Fruit fly (Drosophila melanogaster): ENCODE measurements around the gene CG33764.
A peak's percentile ranks its signal among the peaks of the same experiment; 100 is the strongest.

CG33764 gene

dm6 chr3L:4221792-4222191, 45.5 kb downstream of the CG33764 start:
- no peak for TF ChIP-seq CG17806 (tag; optimal IDR thresholded peaks at IDR 0.05)

dm6 chr3L:4221226-4221770, 46.0 kb downstream of the CG33764 start:
- no peak for TF ChIP-seq CG14655 (GFP tag; optimal IDR thresholded peaks at IDR 0.05)
- TF ChIP-seq EcR (GFP tag; optimal IDR thresholded peaks at IDR 0.05), result peak; percentile 74
- peak; percentile 64 for TF ChIP-seq Ets98B (GFP tag; IDR thresholded peaks at IDR 0.05)
- no peak for TF ChIP-seq CG10348 (GFP tag; IDR thresholded peaks at IDR 0.05)
- TF ChIP-seq CG9948 (tag; optimal IDR thresholded peaks at IDR 0.05), result no peak
- TF ChIP-seq CG13204 (GFP tag; optimal IDR thresholded peaks at IDR 0.05), result peak; percentile 46
- TF ChIP-seq CG12605 (GFP tag; IDR thresholded peaks at IDR 0.05), result no peak
- peak; percentile 55; the same call in 1 of the 2 replicates for TF ChIP-seq CG32121 (GFP tag; IDR thresholded peaks at IDR 0.05)
- TF ChIP-seq Pif1A (GFP tag; optimal IDR thresholded peaks at IDR 0.05), result no peak
- no peak for TF ChIP-seq gl (tag; optimal IDR thresholded peaks at IDR 0.05)
- TF ChIP-seq CG34367 (tag; optimal IDR thresholded peaks at IDR 0.05), result no peak
- TF ChIP-seq CG15710 (tag; optimal IDR thresholded peaks at IDR 0.05), result no peak
- no peak; the same call in 2 of the 3 replicates for TF ChIP-seq fd96Ca (GFP tag; IDR thresholded peaks at IDR 0.05)
- no peak for TF ChIP-seq CG8301 (tag; optimal IDR thresholded peaks at IDR 0.05)
- no peak for TF ChIP-seq Pif1B (GFP tag; optimal IDR thresholded peaks at IDR 0.05)
- no peak for TF ChIP-seq CG17806 (tag; optimal IDR thresholded peaks at IDR 0.05)
- no peak for TF ChIP-seq rn (GFP tag; IDR thresholded peaks at IDR 0.05)
- peak; percentile 16 for TF ChIP-seq CG8159 (tag; optimal IDR thresholded peaks at IDR 0.05)
- no peak for TF ChIP-seq Snoo (tag; optimal IDR thresholded peaks at IDR 0.05)
- peak; percentile 37; the same call in 1 of the 3 replicates for TF ChIP-seq CG4496 (GFP tag; IDR thresholded peaks at IDR 0.05)
- no peak for TF ChIP-seq D1 (tag; optimal IDR thresholded peaks at IDR 0.05)

dm6 chr3L:4220679-4221078, 46.6 kb downstream of the CG33764 start:
- no peak for TF ChIP-seq Snoo (tag; optimal IDR thresholded peaks at IDR 0.05)
- no peak for TF ChIP-seq rn (GFP tag; IDR thresholded peaks at IDR 0.05)
- no peak for TF ChIP-seq CG14655 (GFP tag; optimal IDR thresholded peaks at IDR 0.05)
- TF ChIP-seq CG8159 (tag; optimal IDR thresholded peaks at IDR 0.05), result no peak
- TF ChIP-seq Pif1B (GFP tag; optimal IDR thresholded peaks at IDR 0.05), result no peak
- TF ChIP-seq CG15710 (tag; optimal IDR thresholded peaks at IDR 0.05), result no peak
- no peak for TF ChIP-seq EcR (GFP tag; optimal IDR thresholded peaks at IDR 0.05)
- TF ChIP-seq CG32121 (GFP tag; IDR thresholded peaks at IDR 0.05), result no peak

- TF ChIP-seq Pif1B (GFP tag; optimal IDR thresholded peaks at IDR 0.05), result no peak
- no peak for TF ChIP-seq CG8159 (tag; optimal IDR thresholded peaks at IDR 0.05)
- TF ChIP-seq gl (tag; optimal IDR thresholded peaks at IDR 0.05), result no peak
- TF ChIP-seq Pif1A (GFP tag; optimal IDR thresholded peaks at IDR 0.05), result no peak
- no peak for TF ChIP-seq fd96Ca (GFP tag; IDR thresholded peaks at IDR 0.05)
- TF ChIP-seq Ets98B (GFP tag; IDR thresholded peaks at IDR 0.05), result peak; percentile 21; the same call in 1 of the 2 replicates
- TF ChIP-seq CG14655 (GFP tag; optimal IDR thresholded peaks at IDR 0.05), result no peak
- no peak for TF ChIP-seq CG17806 (tag; optimal IDR thresholded peaks at IDR 0.05)
- TF ChIP-seq CG8301 (tag; optimal IDR thresholded peaks at IDR 0.05), result no peak
- TF ChIP-seq EcR (GFP tag; optimal IDR thresholded peaks at IDR 0.05), result no peak
- TF ChIP-seq CG32121 (GFP tag; IDR thresholded peaks at IDR 0.05), result 0 out of 2 replicates have a peak, but pooled peaks have one; percentile 12
- TF ChIP-seq CG13204 (GFP tag; optimal IDR thresholded peaks at IDR 0.05), result no peak
- no peak for TF ChIP-seq CG15710 (tag; optimal IDR thresholded peaks at IDR 0.05)
- peak; percentile 37; the same call in 1 of the 3 replicates for TF ChIP-seq CG4496 (GFP tag; IDR thresholded peaks at IDR 0.05)
- no peak for TF ChIP-seq CG10348 (GFP tag; IDR thresholded peaks at IDR 0.05)
- TF ChIP-seq rn (GFP tag; IDR thresholded peaks at IDR 0.05), result no peak
- TF ChIP-seq CG34367 (tag; optimal IDR thresholded peaks at IDR 0.05), result no peak
- TF ChIP-seq CG9948 (tag; optimal IDR thresholded peaks at IDR 0.05), result no peak
- TF ChIP-seq CG12605 (GFP tag; IDR thresholded peaks at IDR 0.05), result no peak
- no peak for TF ChIP-seq D1 (tag; optimal IDR thresholded peaks at IDR 0.05)
- TF ChIP-seq Snoo (tag; optimal IDR thresholded peaks at IDR 0.05), result no peak
These were observed 47.7 kb downstream of the CG33764 start for dm6 chr3L:4219291-4220228.
